Worm (Caenorhabditis elegans) whole organism, L2 larva: ENCODE measurements around the gene F33G12.3.

ENCODE experiments used
- C34F6.9 ChIP-seq: fragments of 150-350 bp; optimal IDR thresholded peaks from 2 replicates; lab custom pipeline; 2014; ENCODE audit warnings: missing biosample characterization, missing genetic modification characterization
- R02D3.7 ChIP-seq: fragments of 150-350 bp; optimal IDR thresholded peaks from 2 replicates; lab custom pipeline; 2014; ENCODE audit warnings: missing biosample characterization, missing genetic modification characterization
- Y55F3AM.14 ChIP-seq: fragments of 200-800 bp; sonication (Bioruptor generic); optimal IDR thresholded peaks from 2 replicates; lab custom pipeline; 2018; ENCODE audit warnings: mild to moderate bottlenecking, missing genetic modification characterization, missing compliant biosample characterization
- ZK546.5 ChIP-seq: sonication (generic microtip); optimal IDR thresholded peaks from 2 replicates; lab custom pipeline; 2017; ENCODE audit warnings: missing biosample characterization, missing genetic modification characterization
- alr-1 ChIP-seq: fragments of 150-350 bp; optimal IDR thresholded peaks from 2 replicates; lab custom pipeline; 2014; ENCODE audit warnings: missing biosample characterization, missing genetic modification characterization
- ama-1 ChIP-seq: fragments of 150-350 bp; optimal IDR thresholded peaks from 2 replicates; lab custom pipeline; 2018; ENCODE audit warnings: inconsistent platforms
- ceh-16 ChIP-seq: fragments of 150-350 bp; optimal IDR thresholded peaks from 2 replicates; lab custom pipeline; 2014; ENCODE audit warnings: missing biosample characterization, missing genetic modification characterization
- ceh-82 ChIP-seq: fragments of 150-350 bp; optimal IDR thresholded peaks from 2 replicates; lab custom pipeline; 2014; ENCODE audit warnings: missing biosample characterization, missing genetic modification characterization
- crh-2 ChIP-seq: sonication (generic microtip); optimal IDR thresholded peaks from 2 replicates; lab custom pipeline; 2017; ENCODE audit warnings: missing biosample characterization, missing genetic modification characterization
- dmd-4 ChIP-seq: sonication (generic microtip); optimal IDR thresholded peaks from 2 replicates; lab custom pipeline; 2017; ENCODE audit warnings: missing biosample characterization, missing genetic modification characterization
- egl-27 ChIP-seq: sonication (generic microtip); optimal IDR thresholded peaks from 3 replicates; lab custom pipeline; 2017; ENCODE audit warnings: missing biosample characterization, missing genetic modification reagents, missing genetic modification characterization
- elt-1 ChIP-seq: fragments of 150-350 bp; optimal IDR thresholded peaks from 2 replicates; lab custom pipeline; 2014; ENCODE audit warnings: missing biosample characterization, missing genetic modification characterization
- lin-11 ChIP-seq: fragments of 150-350 bp; sonication (generic microtip); optimal IDR thresholded peaks from 2 replicates; lab custom pipeline; 2014; ENCODE audit warnings: missing biosample characterization, missing genetic modification characterization, inconsistent platforms, mixed read lengths
- lin-39 ChIP-seq: fragments of 150-350 bp; optimal IDR thresholded peaks from 2 replicates; lab custom pipeline; 2014; ENCODE audit warnings: missing biosample characterization, missing genetic modification reagents, missing genetic modification characterization
- mab-5 ChIP-seq: fragments of 150-350 bp; optimal IDR thresholded peaks from 2 replicates; lab custom pipeline; 2014; ENCODE audit warnings: missing biosample characterization, missing genetic modification characterization
- mbf-1 ChIP-seq: sonication (generic microtip); optimal IDR thresholded peaks from 2 replicates; lab custom pipeline; 2017; ENCODE audit warnings: missing biosample characterization, missing genetic modification characterization
- mdl-1 ChIP-seq, 2 experiments: fragments of 150-350 bp in 1 of 2; sonication (generic microtip) in 1 of 2; optimal IDR thresholded peaks; 2 replicates each; lab custom pipeline; 2017; ENCODE audit warnings: missing biosample characterization in 2 of 2, missing genetic modification characterization in 2 of 2
- nhr-10 ChIP-seq: sonication (generic microtip); optimal IDR thresholded peaks from 2 replicates; lab custom pipeline; 2017; ENCODE audit warnings: missing biosample characterization, missing genetic modification characterization
- nhr-11 ChIP-seq: fragments of 150-350 bp; optimal IDR thresholded peaks from 2 replicates; lab custom pipeline; 2014; ENCODE audit warnings: missing biosample characterization, missing genetic modification characterization
- nhr-12 ChIP-seq: fragments of 150-350 bp; optimal IDR thresholded peaks from 2 replicates; lab custom pipeline; 2014; ENCODE audit warnings: missing biosample characterization, missing genetic modification characterization
- nhr-129 ChIP-seq: fragments of 150-350 bp; optimal IDR thresholded peaks from 2 replicates; lab custom pipeline; 2014; ENCODE audit warnings: missing biosample characterization, missing genetic modification characterization
- nhr-21 ChIP-seq: fragments of 150-350 bp; optimal IDR thresholded peaks from 2 replicates; lab custom pipeline; 2014; ENCODE audit warnings: missing biosample characterization, missing genetic modification characterization
- nhr-23 ChIP-seq: fragments of 150-350 bp; optimal IDR thresholded peaks from 2 replicates; lab custom pipeline; 2014; ENCODE audit warnings: missing biosample characterization, missing genetic modification reagents, missing genetic modification characterization
- nhr-237 ChIP-seq: fragments of 150-350 bp; optimal IDR thresholded peaks from 2 replicates; lab custom pipeline; 2014; ENCODE audit warnings: missing biosample characterization, missing genetic modification characterization
- nhr-25 ChIP-seq: fragments of 150-350 bp; sonication (generic microtip); optimal IDR thresholded peaks from 3 replicates; lab custom pipeline; 2014; ENCODE audit warnings: missing biosample characterization, missing genetic modification characterization
- peb-1 ChIP-seq: fragments of 150-350 bp; optimal IDR thresholded peaks from 2 replicates; lab custom pipeline; 2014; ENCODE audit warnings: missing biosample characterization, missing genetic modification characterization
- skn-1 ChIP-seq: sonication (generic microtip); optimal IDR thresholded peaks from 2 replicates; lab custom pipeline; 2017; ENCODE audit warnings: missing biosample characterization, missing genetic modification characterization
- sma-3 ChIP-seq: sonication (generic microtip); optimal IDR thresholded peaks from 2 replicates; lab custom pipeline; 2016; ENCODE audit warnings: missing genetic modification reagents, missing genetic modification characterization, missing compliant biosample characterization
- sma-9 ChIP-seq, 2 experiments: fragments of 150-350 bp in 1 of 2; sonication (generic microtip) in 1 of 2; optimal IDR thresholded peaks; 2 replicates each; lab custom pipeline; 2014 to 2016; ENCODE audit warnings: missing genetic modification characterization in 2 of 2, mild to moderate bottlenecking in 1 of 2, missing biosample characterization in 1 of 2, missing compliant biosample characterization in 1 of 2, missing genetic modification reagents in 1 of 2, moderate library complexity in 1 of 2
- unc-39 ChIP-seq: fragments of 150-350 bp; optimal IDR thresholded peaks from 2 replicates; lab custom pipeline; 2014; ENCODE audit warnings: missing biosample characterization, missing genetic modification characterization
- unc-55 ChIP-seq: fragments of 150-350 bp; sonication (generic microtip); optimal IDR thresholded peaks from 3 replicates; lab custom pipeline; 2014; ENCODE audit warnings: missing biosample characterization, missing genetic modification reagents, missing genetic modification characterization
- ztf-1 ChIP-seq: fragments of 200-800 bp; sonication (Bioruptor generic); conservative IDR thresholded peaks from 2 replicates; pipeline ENCODE4 v1.3.6; 2022; ENCODE audit warnings: missing genetic modification characterization, missing compliant biosample characterization
- ztf-4 ChIP-seq: fragments of 150-350 bp; optimal IDR thresholded peaks from 2 replicates; lab custom pipeline; 2014; ENCODE audit warnings: missing biosample characterization, missing genetic modification characterization

F33G12.3 gene

ce11 chrII:4992977-4993376 lies 40.9 kb downstream of the F33G12.3 start, which contains the start of gene pigb-1:
pigb-1 (minus strand) TSS chrII:4993077.
- TF ChIP-seq unc-39: no peak
- TF ChIP-seq sma-3 (GFP tag; lab: Kevin White, UChicago): no peak
- TF ChIP-seq crh-2 (tag; lab: Kevin White, UChicago): no peak
- no peak for TF ChIP-seq C34F6.9 (tag; lab: Kevin White, UChicago)
- no peak for TF ChIP-seq sma-9 (GFP tag; optimal IDR thresholded peaks at IDR 0.05; lab: Kevin White, UChicago)
- no peak for TF ChIP-seq sma-9 (tag; optimal IDR thresholded peaks at IDR 0.05; lab: Kevin White, UChicago)
- TF ChIP-seq nhr-12 (tag; lab: Kevin White, UChicago): no peak
- no peak for TF ChIP-seq nhr-10 (tag; lab: Kevin White, UChicago)
- TF ChIP-seq ceh-82 (tag; lab: Kevin White, UChicago): no peak
- no peak for TF ChIP-seq lin-11
- TF ChIP-seq mbf-1 (tag; lab: Kevin White, UChicago): no peak
- no peak for TF ChIP-seq ama-1
- no peak for TF ChIP-seq ztf-1 (GFP tag; lab: Robert Waterston, UW)
- no peak for TF ChIP-seq Y55F3AM.14 (GFP tag; lab: Kevin White, UChicago)
- TF ChIP-seq ceh-16: no peak
- no peak for TF ChIP-seq alr-1 (tag; lab: Kevin White, UChicago)
- no peak for TF ChIP-seq nhr-21

ce11 chrII:4989802-4990201 lies 44.0 kb downstream of the F33G12.3 start, which contains the start of gene T27F7.12:
T27F7.12 (plus strand) TSS chrII:4990102.
- TF ChIP-seq C34F6.9 (tag; lab: Kevin White, UChicago): no peak
- TF ChIP-seq nhr-25 (tag; lab: Kevin White, UChicago): no peak
- no peak for TF ChIP-seq ceh-82 (tag; lab: Kevin White, UChicago)
- no peak for TF ChIP-seq nhr-237 (tag; lab: Kevin White, UChicago)

- TF ChIP-seq egl-27 (tag; lab: Kevin White, UChicago) (no peak), elt-1 (tag; lab: Kevin White, UChicago) (no peak), unc-55 (GFP tag; lab: Kevin White, UChicago) (no peak), nhr-25 (tag; lab: Kevin White, UChicago) (no peak)
- TF ChIP-seq, all 48 proteins: peak for 0
Observed at ce11 chrII:4987257-4987656, 46.6 kb downstream of the F33G12.3 start.

- TF ChIP-seq alr-1 (tag; lab: Kevin White, UChicago) (no peak), nhr-11 (no peak), mab-5 (tag; lab: Kevin White, UChicago) (no peak), nhr-129 (tag; lab: Kevin White, UChicago) (no peak), peb-1 (tag; lab: Kevin White, UChicago) (no peak), dmd-4 (tag; lab: Kevin White, UChicago) (no peak), lin-11 (no peak), sma-9 (GFP tag; optimal IDR thresholded peaks at IDR 0.05; lab: Kevin White, UChicago) (no peak), sma-9 (tag; optimal IDR thresholded peaks at IDR 0.05; lab: Kevin White, UChicago) (no peak), crh-2 (tag; lab: Kevin White, UChicago) (no peak), ztf-1 (GFP tag; lab: Robert Waterston, UW) (no peak), R02D3.7 (tag; lab: Kevin White, UChicago) (no peak), skn-1 (tag; lab: Kevin White, UChicago) (no peak), lin-39 (tag; lab: Kevin White, UChicago) (no peak), nhr-23 (no peak), ztf-4 (no peak), mdl-1 (tag; optimal IDR thresholded peaks at IDR 0.05; lab: Kevin White, UChicago) (no peak), ZK546.5 (no peak)
- TF ChIP-seq, all 48 proteins: peak for 0
Observed at ce11 chrII:4986664-4987063, 47.2 kb downstream of the F33G12.3 start.

- TF ChIP-seq nhr-129 (tag; lab: Kevin White, UChicago) (peak; percentile 40), nhr-25 (tag; lab: Kevin White, UChicago) (peak; percentile 32), mbf-1 (tag; lab: Kevin White, UChicago) (no peak), ceh-16 (peak; percentile 58), sma-9 (GFP tag; optimal IDR thresholded peaks at IDR 0.05; lab: Kevin White, UChicago) (peak; percentile 49), sma-9 (tag; optimal IDR thresholded peaks at IDR 0.05; lab: Kevin White, UChicago) (no peak)
Observed at ce11 chrII:4985961-4986503, 47.8 kb downstream of the F33G12.3 start.
